Worm (Caenorhabditis elegans) whole organism, L4 larva: Measurements from ENCODE around the gene C18A3.10.

Experiments used
- F26F4.8 ChIP-seq: fragments of 200-800 bp; sonication (Bioruptor generic); conservative IDR thresholded peaks from 2 replicates; pipeline ENCODE4 v1.3.6; 2022; ENCODE audit warnings: missing genetic modification characterization, missing compliant biosample characterization
- R02D3.7 ChIP-seq: fragments of 150-350 bp; sonication (generic microtip); optimal IDR thresholded peaks from 3 replicates; lab custom pipeline; 2014; ENCODE audit warnings: missing biosample characterization, missing genetic modification characterization
- T20F7.1 ChIP-seq: fragments of 200-800 bp; sonication (Bioruptor generic); optimal IDR thresholded peaks from 2 replicates; lab custom pipeline; 2018; ENCODE audit warnings: mild to moderate bottlenecking, missing genetic modification characterization, missing compliant biosample characterization
- Y48G9A.11 ChIP-seq: fragments of 200-800 bp; sonication (Bioruptor generic); IDR thresholded peaks from 2 replicates; pipeline ENCODE4 v1.3.6; 2022; ENCODE audit warnings: missing genetic modification reagents, missing genetic modification characterization, missing compliant biosample characterization
- Y5F2A.4 ChIP-seq: fragments of 200-800 bp; sonication (Bioruptor generic); optimal IDR thresholded peaks from 2 replicates; lab custom pipeline; 2018; ENCODE audit warnings: mild to moderate bottlenecking, missing genetic modification characterization, missing compliant biosample characterization
- Y75B8A.6 ChIP-seq: fragments of 200-800 bp; sonication (Bioruptor generic); IDR thresholded peaks from 2 replicates; pipeline ENCODE4 v1.3.6; 2022; ENCODE audit warnings: missing genetic modification reagents, missing genetic modification characterization, missing compliant biosample characterization
- aly-2 ChIP-seq: sonication (generic microtip); optimal IDR thresholded peaks from 2 replicates; lab custom pipeline; 2018; ENCODE audit warnings: missing biosample characterization, missing genetic modification characterization
- arid-1 ChIP-seq: fragments of 200-800 bp; sonication (Bioruptor generic); conservative IDR thresholded peaks from 2 replicates; pipeline ENCODE4 v1.3.6; 2022; ENCODE audit warnings: missing genetic modification reagents, missing genetic modification characterization, missing compliant biosample characterization
- ceh-44 ChIP-seq: fragments of 200-800 bp; sonication (Bioruptor generic); IDR thresholded peaks from 2 replicates; pipeline ENCODE4 v1.3.6; 2022; ENCODE audit warnings: missing genetic modification reagents, missing genetic modification characterization, missing compliant biosample characterization
- ctbp-1 ChIP-seq: fragments of 200-800 bp; sonication (Bioruptor generic); IDR thresholded peaks from 2 replicates; pipeline ENCODE4 v1.3.6; 2022; ENCODE audit warnings: missing genetic modification reagents, missing genetic modification characterization, missing compliant biosample characterization
- daf-12 ChIP-seq: fragments of 150-350 bp; optimal IDR thresholded peaks from 2 replicates; lab custom pipeline; 2014; ENCODE audit warnings: missing biosample characterization, missing genetic modification reagents, missing genetic modification characterization
- daf-16 ChIP-seq, 3 experiments: sonication (generic microtip); optimal IDR thresholded peaks; 2 replicates each; lab custom pipeline; 2016 to 2017; ENCODE audit warnings: missing genetic modification characterization in 3 of 3, missing genetic modification reagents in 3 of 3, mild to moderate bottlenecking in 2 of 3, missing compliant biosample characterization in 2 of 3, missing biosample characterization in 1 of 3, moderate library complexity in 1 of 3
- daf-19 ChIP-seq: fragments of 200-800 bp; sonication (Bioruptor generic); conservative IDR thresholded peaks from 2 replicates; pipeline ENCODE4 v1.3.6; 2022; ENCODE audit warnings: missing genetic modification characterization, missing compliant biosample characterization
- dmd-9 ChIP-seq: fragments of 200-800 bp; sonication (Bioruptor generic); IDR thresholded peaks from 2 replicates; pipeline ENCODE4 v1.3.6; 2022; ENCODE audit warnings: missing genetic modification reagents, missing genetic modification characterization, missing compliant biosample characterization
- dve-1 ChIP-seq: sonication (generic microtip); optimal IDR thresholded peaks from 2 replicates; lab custom pipeline; 2017; ENCODE audit warnings: antibody characterized with exemption, mild to moderate bottlenecking, missing genetic modification characterization, missing compliant biosample characterization; ENCODE audit not compliant: insufficient read depth
- egl-43 ChIP-seq: fragments of 200-800 bp; sonication (Bioruptor generic); IDR thresholded peaks from 2 replicates; pipeline ENCODE4 v1.3.6; 2022; ENCODE audit warnings: missing genetic modification reagents, missing genetic modification characterization, missing compliant biosample characterization
- fkh-10 ChIP-seq: fragments of 150-350 bp; optimal IDR thresholded peaks from 2 replicates; lab custom pipeline; 2014; ENCODE audit warnings: missing biosample characterization, missing genetic modification reagents, missing genetic modification characterization
- hif-1 ChIP-seq, 2 experiments: sonication (generic microtip); optimal IDR thresholded peaks; 2 replicates each; lab custom pipeline; 2016 to 2017; ENCODE audit warnings: missing compliant biosample characterization in 2 of 2, missing genetic modification characterization in 2 of 2, missing genetic modification reagents in 2 of 2, missing genotype in 2 of 2, mild to moderate bottlenecking in 1 of 2
- lin-13 ChIP-seq: fragments of 150-350 bp; optimal IDR thresholded peaks from 2 replicates; lab custom pipeline; 2014; ENCODE audit warnings: missing biosample characterization, missing genetic modification reagents, missing genetic modification characterization
- lin-15B ChIP-seq: fragments of 150-350 bp; sonication (generic microtip); optimal IDR thresholded peaks from 3 replicates; lab custom pipeline; 2014; ENCODE audit warnings: missing biosample characterization, missing genetic modification characterization
- lin-38 ChIP-seq: fragments of 200-800 bp; sonication (Bioruptor generic); IDR thresholded peaks from 2 replicates; pipeline ENCODE4 v1.3.6; 2022; ENCODE audit warnings: missing genetic modification reagents, missing genetic modification characterization, missing compliant biosample characterization
- lin-39 ChIP-seq: fragments of 150-350 bp; optimal IDR thresholded peaks from 2 replicates; lab custom pipeline; 2014; ENCODE audit warnings: missing biosample characterization, missing genetic modification reagents, missing genetic modification characterization
- lir-3 ChIP-seq: sonication (generic microtip); optimal IDR thresholded peaks from 2 replicates; lab custom pipeline; 2016; ENCODE audit warnings: mild to moderate bottlenecking, missing genetic modification characterization, missing compliant biosample characterization
- madf-5 ChIP-seq, 2 experiments: fragments of 200-800 bp; sonication (Bioruptor generic); IDR thresholded peaks; 2 replicates each; pipeline ENCODE4 v1.3.6; 2022; ENCODE audit warnings: missing compliant biosample characterization in 2 of 2, missing genetic modification characterization in 2 of 2
- mdl-1 ChIP-seq, 2 experiments: fragments of 150-350 bp in 1 of 2; sonication (generic microtip) in 1 of 2; optimal IDR thresholded peaks; 2 replicates each; lab custom pipeline; 2014 to 2017; ENCODE audit warnings: missing biosample characterization in 2 of 2, missing genetic modification characterization in 2 of 2
- mep-1 ChIP-seq: fragments of 150-350 bp; sonication (generic microtip); optimal IDR thresholded peaks from 3 replicates; lab custom pipeline; 2014; ENCODE audit warnings: missing biosample characterization, missing genetic modification characterization
- nhr-111 ChIP-seq: fragments of 200-800 bp; sonication (Bioruptor generic); optimal IDR thresholded peaks from 2 replicates; lab custom pipeline; 2018; ENCODE audit warnings: mild to moderate bottlenecking, missing genetic modification characterization, missing compliant biosample characterization
- nhr-41 ChIP-seq: fragments of 200-800 bp; sonication (Bioruptor generic); IDR thresholded peaks from 2 replicates; pipeline ENCODE4 v1.3.6; 2022; ENCODE audit warnings: missing genetic modification reagents, missing genetic modification characterization, missing compliant biosample characterization
- nhr-48 ChIP-seq: sonication (generic microtip); optimal IDR thresholded peaks from 2 replicates; lab custom pipeline; 2016; ENCODE audit warnings: mild to moderate bottlenecking, missing genetic modification characterization, missing compliant biosample characterization
- nhr-77 ChIP-seq: fragments of 150-350 bp; optimal IDR thresholded peaks from 2 replicates; lab custom pipeline; 2014; ENCODE audit warnings: missing biosample characterization, missing genetic modification characterization
- php-3 ChIP-seq: fragments of 200-800 bp; sonication (Bioruptor generic); IDR thresholded peaks from 2 replicates; pipeline ENCODE4 v1.3.6; 2022; ENCODE audit warnings: missing genetic modification reagents, missing genetic modification characterization, missing compliant biosample characterization
- rbr-2 ChIP-seq: sonication (generic microtip); optimal IDR thresholded peaks from 2 replicates; lab custom pipeline; 2016; ENCODE audit warnings: missing genotype, missing genetic modification characterization, missing compliant biosample characterization
- set-16 ChIP-seq: fragments of 200-800 bp; sonication (Bioruptor generic); IDR thresholded peaks from 2 replicates; pipeline ENCODE4 v1.3.6; 2022; ENCODE audit warnings: missing genetic modification reagents, missing genetic modification characterization, missing compliant biosample characterization
- skn-1 ChIP-seq: fragments of 150-350 bp; optimal IDR thresholded peaks from 2 replicates; lab custom pipeline; 2014; ENCODE audit warnings: missing biosample characterization, missing genetic modification characterization
- spr-1 ChIP-seq: sonication (generic microtip); optimal IDR thresholded peaks from 2 replicates; lab custom pipeline; 2016; ENCODE audit warnings: mild to moderate bottlenecking, missing genetic modification characterization, missing compliant biosample characterization
- unc-39 ChIP-seq: sonication (generic microtip); optimal IDR thresholded peaks from 2 replicates; lab custom pipeline; 2017; ENCODE audit warnings: missing biosample characterization, missing genetic modification characterization
- unc-62 ChIP-seq, 3 experiments: fragments of 150-350 bp in 1 of 3; sonication (generic microtip); optimal IDR thresholded peaks in 2 of 3; peaks in 1 of 3; 1 replicate in 1 of 3; 2 replicates in 2 of 3; lab custom pipeline; 2014 to 2017; ENCODE audit warnings: missing biosample characterization in 3 of 3, missing genetic modification characterization in 3 of 3, missing genetic modification reagents in 3 of 3, missing genotype in 1 of 3

Gene C18A3.10

ce11 chrII:5738795-5739194 is 23.1 kb upstream of the C18A3.10 start, which contains the start of gene hlh-14 (continued):
- no peak for TF ChIP-seq nhr-41 (GFP tag; lab: Robert Waterston, UW)
- TF ChIP-seq, all 104 proteins: peak for 0

ce11 chrII:5736599-5736998 is 21.0 kb upstream of the C18A3.10 start:
- TF ChIP-seq unc-62 (GFP tag; optimal IDR thresholded peaks at IDR 0.05 in 1 of 2; lab: Kevin White, UChicago) (peak in 1 of 2 experiments; percentile 97), unc-62 (tag; optimal IDR thresholded peaks at IDR 0.05; lab: Kevin White, UChicago) (no peak), nhr-48 (tag; lab: Kevin White, UChicago) (no peak)

ce11 chrII:5735744-5736143 is 20.1 kb upstream of the C18A3.10 start:
- TF ChIP-seq aly-2 (tag; lab: Kevin White, UChicago) (no peak), ceh-44 (no peak), unc-62 (GFP tag; optimal IDR thresholded peaks at IDR 0.05 in 1 of 2; lab: Kevin White, UChicago) (peak in 1 of 2 experiments; percentile 1), unc-62 (tag; optimal IDR thresholded peaks at IDR 0.05; lab: Kevin White, UChicago) (no peak)

ce11 chrII:5734883-5735282 is 19.2 kb upstream of the C18A3.10 start:
- no peak for TF ChIP-seq aly-2 (tag; lab: Kevin White, UChicago)
- no peak for TF ChIP-seq daf-12 (tag; lab: Kevin White, UChicago)
- TF ChIP-seq daf-16 (GFP tag; optimal IDR thresholded peaks at IDR 0.05; lab: Kevin White, UChicago) = no peak
- no peak for TF ChIP-seq daf-16 (tag; optimal IDR thresholded peaks at IDR 0.05; lab: Kevin White, UChicago)
- no peak for TF ChIP-seq set-16 (GFP tag; lab: Robert Waterston, UW)
- TF ChIP-seq arid-1 (GFP tag; lab: Robert Waterston, UW) = no peak
- no peak for TF ChIP-seq nhr-77 (tag; lab: Kevin White, UChicago)
- TF ChIP-seq Y48G9A.11 (GFP tag; lab: Robert Waterston, UW) = no peak
- TF ChIP-seq R02D3.7 (tag; lab: Kevin White, UChicago) = no peak
- TF ChIP-seq F26F4.8 (GFP tag; lab: Robert Waterston, UW) = no peak
- no peak for TF ChIP-seq lin-13 (GFP tag; lab: Kevin White, UChicago)
- TF ChIP-seq ctbp-1 = no peak
- TF ChIP-seq, all 104 proteins: peak for 0

DNA sequence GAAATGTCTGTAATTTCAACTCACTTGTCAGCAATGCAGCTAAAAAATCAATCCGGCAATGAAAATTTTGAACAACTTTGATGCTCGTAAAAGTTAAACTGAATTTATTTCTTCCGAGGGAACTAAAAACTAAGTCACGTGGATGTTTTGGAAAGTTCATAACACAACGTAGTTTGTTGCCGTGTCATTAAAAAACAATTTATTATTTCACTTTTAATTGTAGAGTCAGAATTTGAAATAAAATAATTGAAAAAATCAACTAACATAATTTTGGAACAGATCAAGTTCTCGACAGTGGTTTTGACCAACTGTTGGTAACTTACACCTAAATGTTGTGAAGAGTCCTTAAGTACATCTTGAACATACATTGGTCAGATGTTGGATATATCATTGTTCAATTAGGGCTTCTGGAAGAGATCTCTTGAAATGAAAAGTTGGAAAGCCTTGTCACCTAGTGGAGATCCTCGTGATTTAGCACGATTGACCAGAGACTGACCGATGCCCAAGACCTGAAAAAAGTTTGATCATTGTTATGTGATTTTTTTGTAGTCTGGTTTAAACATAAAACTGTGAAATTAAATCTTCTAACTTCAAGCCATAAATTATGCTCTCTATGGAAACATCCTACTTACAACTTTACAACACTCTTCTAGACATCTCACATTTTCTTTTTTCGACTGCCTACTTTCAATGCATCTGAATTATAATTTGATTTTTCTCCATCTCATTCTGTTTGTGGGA is 14.9 kb upstream of the C18A3.10 start, which contains the start of the genes C18A3.7 and C18A3.11:
C18A3.7 (minus strand) TSS at position 101 of the 741 bp plus-strand sequence.
C18A3.11 (plus strand) TSS at position 691 of the 741 bp plus-strand sequence.
- TF ChIP-seq hif-1 (tag; optimal IDR thresholded peaks at IDR 0.05; lab: Kevin White, UChicago) (no peak), ctbp-1 (no peak), daf-19 (GFP tag; lab: Robert Waterston, UW) (no peak), Y75B8A.6 (GFP tag; lab: Robert Waterston, UW) (no peak), madf-5 (GFP tag; IDR thresholded peaks at IDR 0.05; lab: Robert Waterston, UW) (no peak), egl-43 (GFP tag; lab: Robert Waterston, UW) (no peak), arid-1 (GFP tag; lab: Robert Waterston, UW) (no peak), mep-1 (tag; lab: Kevin White, UChicago) (no peak), nhr-111 (GFP tag; lab: Kevin White, UChicago) (no peak), fkh-10 (GFP tag; lab: Kevin White, UChicago) (no peak), nhr-41 (GFP tag; lab: Robert Waterston, UW) (no peak), dmd-9 (GFP tag; lab: Robert Waterston, UW) (no peak), skn-1 (tag; lab: Kevin White, UChicago) (no peak), lin-38 (GFP tag; lab: Robert Waterston, UW) (no peak)

DNA sequence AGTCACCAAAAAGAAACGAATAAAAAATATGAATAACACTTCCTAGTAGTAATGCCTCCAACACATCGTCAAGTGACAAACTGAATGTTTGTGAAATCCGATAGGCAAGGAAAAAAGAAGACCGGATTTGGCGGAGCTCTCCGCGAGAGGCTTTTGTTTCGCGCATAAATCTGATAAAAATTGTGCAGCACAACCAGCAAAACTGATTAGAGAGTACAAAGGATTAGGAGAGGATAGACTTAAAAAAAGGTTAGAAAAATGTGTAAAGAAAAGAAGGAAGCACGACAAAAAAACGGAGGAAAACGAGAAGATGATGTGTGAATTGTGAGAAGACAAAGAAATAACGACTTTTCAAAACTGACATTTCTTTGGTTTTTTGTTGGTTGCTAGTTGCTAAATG is 12.1 kb upstream of the C18A3.10 start, which contains the start of gene rab-3:
rab-3 (minus strand) TSS at position 147 of the 400 bp plus-strand sequence.
- TF ChIP-seq T20F7.1 (GFP tag; lab: Kevin White, UChicago) = no peak
- TF ChIP-seq skn-1 (tag; lab: Kevin White, UChicago) = no peak
- no peak for TF ChIP-seq dve-1
- TF ChIP-seq nhr-48 (tag; lab: Kevin White, UChicago) = no peak
- TF ChIP-seq ceh-44 = no peak
- TF ChIP-seq unc-39 (tag; lab: Kevin White, UChicago) = no peak
- TF ChIP-seq lir-3 (tag; lab: Kevin White, UChicago) = no peak
- TF ChIP-seq Y5F2A.4 (GFP tag; lab: Kevin White, UChicago) = no peak
- no peak for TF ChIP-seq php-3
- TF ChIP-seq mdl-1 (tag; optimal IDR thresholded peaks at IDR 0.05; lab: Kevin White, UChicago) = no peak
- peak in 1 of 2 experiments; percentile 35 for TF ChIP-seq unc-62 (GFP tag; optimal IDR thresholded peaks at IDR 0.05 in 1 of 2; lab: Kevin White, UChicago)
- TF ChIP-seq unc-62 (tag; optimal IDR thresholded peaks at IDR 0.05; lab: Kevin White, UChicago) = no peak
- no peak for TF ChIP-seq nhr-41 (GFP tag; lab: Robert Waterston, UW)
- no peak for TF ChIP-seq spr-1 (tag; lab: Kevin White, UChicago)
- no peak for TF ChIP-seq lin-15B
- no peak for TF ChIP-seq lin-39
- TF ChIP-seq rbr-2 (tag; lab: Kevin White, UChicago) = no peak
